Fruit fly (Drosophila melanogaster): ENCODE data around the gene daed.

Gene daed

dm6 chr2L:2177969-2178809 lies 37.9 kb downstream of the daed start, which contains the start of gene aop (continued):
- TF ChIP-seq CG1832 (GFP tag; optimal IDR thresholded peaks at IDR 0.05): no peak
- TF ChIP-seq CG6765 (GFP tag; optimal IDR thresholded peaks at IDR 0.05): peak; percentile 30
- TF ChIP-seq so (GFP tag; IDR thresholded peaks at IDR 0.05): peak; percentile 49; the same call in 2 of the 3 replicates
- no peak for TF ChIP-seq lilli (GFP tag; optimal IDR thresholded peaks at IDR 0.05)
- TF ChIP-seq maf-S (GFP tag; optimal IDR thresholded peaks at IDR 0.05): no peak
- no peak for TF ChIP-seq fd3F (GFP tag; optimal IDR thresholded peaks at IDR 0.05)
- TF ChIP-seq HLH54F (GFP tag; optimal IDR thresholded peaks at IDR 0.05): no peak
- peak; percentile 90 for TF ChIP-seq Med (GFP tag)
- TF ChIP-seq CG2875 (GFP tag; optimal IDR thresholded peaks at IDR 0.05): no peak
- TF ChIP-seq MESR4 (GFP tag; optimal IDR thresholded peaks at IDR 0.05): no peak
- TF ChIP-seq sima (GFP tag; optimal IDR thresholded peaks at IDR 0.05): no peak
- peak; percentile 13 for TF ChIP-seq CG2116 (GFP tag; optimal IDR thresholded peaks at IDR 0.05)
- TF ChIP-seq D19B (GFP tag; optimal IDR thresholded peaks at IDR 0.05): no peak
- peak; percentile 36; the same call in 1 of the 2 replicates for TF ChIP-seq NFAT (GFP tag; IDR thresholded peaks at IDR 0.05)
- no peak for TF ChIP-seq Lim3 (GFP tag; IDR thresholded peaks at IDR 0.05)
- no peak for TF ChIP-seq br (optimal IDR thresholded peaks at IDR 0.05)
- peak; percentile 14 for TF ChIP-seq YL-1 (GFP tag; optimal IDR thresholded peaks at IDR 0.05)
- peak; percentile 45 for TF ChIP-seq pfk (GFP tag; optimal IDR thresholded peaks at IDR 0.05)
- TF ChIP-seq CG6654 (GFP tag; optimal IDR thresholded peaks at IDR 0.05): no peak
- TF ChIP-seq CG7928 (GFP tag; optimal IDR thresholded peaks at IDR 0.05): no peak
- no peak for TF ChIP-seq Gug (GFP tag; IDR thresholded peaks at IDR 0.05)
- TF ChIP-seq CG11093 (GFP tag; IDR thresholded peaks at IDR 0.05): no peak
- TF ChIP-seq Dll (GFP tag; IDR thresholded peaks at IDR 0.05; ENCODE audit: partially characterized antibody): 0 out of 4 replicates have a peak, but pooled peaks have one; percentile 22
- peak; percentile 39 for TF ChIP-seq zf30C (GFP tag; optimal IDR thresholded peaks at IDR 0.05)
- TF ChIP-seq crp (GFP tag; optimal IDR thresholded peaks at IDR 0.05): no peak
- TF ChIP-seq Atf6 (GFP tag; IDR thresholded peaks at IDR 0.05): no peak
- TF ChIP-seq gt (GFP tag; IDR thresholded peaks at IDR 0.05): no peak
- TF ChIP-seq CG4404 (GFP tag; IDR thresholded peaks at IDR 0.05): no peak
- TF ChIP-seq CG18619 (GFP tag; optimal IDR thresholded peaks at IDR 0.05): peak; percentile 20
- peak; percentile 16 for TF ChIP-seq pb (GFP tag; optimal IDR thresholded peaks at IDR 0.05)
- peak; percentile 77 for TF ChIP-seq fd102C (GFP tag; optimal IDR thresholded peaks at IDR 0.05)
- no peak for TF ChIP-seq Fer3 (tag; optimal IDR thresholded peaks at IDR 0.05)
- no peak for TF ChIP-seq Dad (GFP tag; optimal IDR thresholded peaks at IDR 0.05)
- TF ChIP-seq Dp (GFP tag; optimal IDR thresholded peaks at IDR 0.05): no peak
- no peak for TF ChIP-seq Max (GFP tag; optimal IDR thresholded peaks at IDR 0.05)
- TF ChIP-seq inv (GFP tag; IDR thresholded peaks at IDR 0.05; ENCODE audit: partially characterized antibody): no peak
- peak; percentile 5 for TF ChIP-seq Hmr (GFP tag; optimal IDR thresholded peaks at IDR 0.05)
- no peak for TF ChIP-seq CG4820 (GFP tag; optimal IDR thresholded peaks at IDR 0.05)
- peak; percentile 48 for TF ChIP-seq CG17829 (tag; optimal IDR thresholded peaks at IDR 0.05)
- no peak for TF ChIP-seq Dref (GFP tag; IDR thresholded peaks at IDR 0.05)
- TF ChIP-seq Doc2 (GFP tag; IDR thresholded peaks at IDR 0.05): no peak
- TF ChIP-seq E2f2 (GFP tag; IDR thresholded peaks at IDR 0.05): no peak
- peak; percentile 6 for TF ChIP-seq nmo (GFP tag; optimal IDR thresholded peaks at IDR 0.05)
- TF ChIP-seq tx (GFP tag; optimal IDR thresholded peaks at IDR 0.05): no peak
- no peak for TF ChIP-seq Trl (optimal IDR thresholded peaks at IDR 0.05)
- TF ChIP-seq Trl (GFP tag; optimal IDR thresholded peaks at IDR 0.05): peak; percentile 72
- no peak for TF ChIP-seq Ptx1 (GFP tag; IDR thresholded peaks at IDR 0.05)
- TF ChIP-seq Camta (GFP tag; optimal IDR thresholded peaks at IDR 0.05): no peak
- TF ChIP-seq sr (GFP tag; IDR thresholded peaks at IDR 0.05): peak; percentile 73; the same call in 2 of the 3 replicates
- TF ChIP-seq CG8281 (tag; optimal IDR thresholded peaks at IDR 0.05): no peak
